Fruit fly (Drosophila melanogaster) whole organism, embryonic: ENCODE results near the gene Ifrd1.
A peak's percentile ranks its signal among the peaks of the same experiment; 100 is the strongest.

Source experiments
- Abd-B ChIP-seq: fragments of 200-800 bp; sonication (Bioruptor generic); optimal IDR thresholded peaks from 2 replicates; lab custom pipeline; 2018; ENCODE audit warnings: missing biosample characterization, mild to moderate bottlenecking, missing genetic modification characterization, moderate library complexity
- Asciz ChIP-seq: fragments of 200-800 bp; sonication (Bioruptor generic); optimal IDR thresholded peaks from 2 replicates; lab custom pipeline; 2017; ENCODE audit warnings: missing biosample characterization, mild to moderate bottlenecking, missing genetic modification characterization, missing genetic modification reagents
- CG10274 ChIP-seq: fragments of 200-800 bp; sonication (Bioruptor generic); optimal IDR thresholded peaks from 3 replicates; lab custom pipeline; 2017; ENCODE audit warnings: missing biosample characterization, mild to moderate bottlenecking, missing genetic modification characterization
- CG10565 ChIP-seq: fragments of 200-800 bp; sonication (Bioruptor generic); optimal IDR thresholded peaks from 3 replicates; lab custom pipeline; 2016; ENCODE audit warnings: missing biosample characterization, mild to moderate bottlenecking, missing genetic modification characterization
- CG12071 ChIP-seq: fragments of 200-800 bp; sonication (Bioruptor generic); optimal IDR thresholded peaks from 3 replicates; lab custom pipeline; 2018; ENCODE audit warnings: missing biosample characterization, mild to moderate bottlenecking, missing genetic modification characterization
- CG14710 ChIP-seq: fragments of 200-800 bp; sonication (Bioruptor generic); optimal IDR thresholded peaks from 3 replicates; lab custom pipeline; 2019; ENCODE audit warnings: missing biosample characterization, mild to moderate bottlenecking, missing genetic modification characterization, moderate library complexity
- CG15073 ChIP-seq: fragments of 200-800 bp; sonication (Bioruptor generic); optimal IDR thresholded peaks from 2 replicates; lab custom pipeline; 2016; ENCODE audit warnings: missing biosample characterization, missing genetic modification characterization
- CG15601 ChIP-seq: fragments of 200-800 bp; sonication (Bioruptor generic); optimal IDR thresholded peaks from 3 replicates; lab custom pipeline; 2019; ENCODE audit warnings: missing biosample characterization, mild to moderate bottlenecking, missing genetic modification characterization, moderate library complexity
- CG1792 ChIP-seq: fragments of 200-800 bp; sonication (Bioruptor generic); optimal IDR thresholded peaks from 2 replicates; lab custom pipeline; 2016; ENCODE audit warnings: missing biosample characterization, missing genetic modification characterization
- CG2120 ChIP-seq: fragments of 200-800 bp; sonication (Bioruptor generic); optimal IDR thresholded peaks from 3 replicates; lab custom pipeline; 2016; ENCODE audit warnings: missing biosample characterization, missing genetic modification characterization
- CG31441 ChIP-seq: fragments of 200-800 bp; sonication (Bioruptor generic); IDR thresholded peaks from 2 replicates; pipeline ENCODE4 v1.3.6; 2022; ENCODE audit warnings: missing biosample characterization, missing genetic modification characterization
- CG3726 ChIP-seq: fragments of 200-800 bp; sonication (Bioruptor generic); IDR thresholded peaks from 3 replicates; pipeline ENCODE4, ENCODE4 v1.3.6; 2022; ENCODE audit warnings: missing biosample characterization, missing genetic modification characterization
- CG42726 ChIP-seq: fragments of 200-800 bp; sonication (Bioruptor generic); IDR thresholded peaks from 2 replicates; pipeline ENCODE4 v1.3.6; 2022; ENCODE audit warnings: missing biosample characterization, missing genetic modification characterization; ENCODE audit not compliant: partially characterized antibody
- CG4424 ChIP-seq: fragments of 200-800 bp; sonication (Bioruptor generic); optimal IDR thresholded peaks from 3 replicates; lab custom pipeline; 2016; ENCODE audit warnings: missing biosample characterization, missing genetic modification characterization
- CG4820 ChIP-seq: fragments of 200-800 bp; sonication (Bioruptor generic); optimal IDR thresholded peaks from 3 replicates; lab custom pipeline; 2016; ENCODE audit warnings: missing biosample characterization, missing genetic modification characterization
- CG5245 ChIP-seq: fragments of 200-800 bp; sonication (Bioruptor generic); optimal IDR thresholded peaks from 3 replicates; lab custom pipeline; 2016; ENCODE audit warnings: missing biosample characterization, missing genetic modification characterization
- CG8388 ChIP-seq: fragments of 200-800 bp; sonication (Bioruptor generic); optimal IDR thresholded peaks from 2 replicates; lab custom pipeline; 2019; ENCODE audit warnings: missing biosample characterization, mild to moderate bottlenecking, missing genetic modification characterization, moderate library complexity
- CTCF ChIP-seq: fragments of 200-800 bp; sonication (Bioruptor generic); optimal IDR thresholded peaks from 2 replicates; lab custom pipeline; 2017; ENCODE audit warnings: missing biosample characterization, mild to moderate bottlenecking, missing genetic modification characterization, moderate library complexity
- Dek ChIP-seq: fragments of 200-800 bp; sonication (Bioruptor generic); optimal IDR thresholded peaks from 3 replicates; lab custom pipeline; 2019; ENCODE audit warnings: missing biosample characterization, mild to moderate bottlenecking, missing genetic modification characterization, moderate library complexity
- Fer3 ChIP-seq: fragments of 200-800 bp; sonication (Bioruptor generic); optimal IDR thresholded peaks from 2 replicates; lab custom pipeline; 2018; ENCODE audit warnings: missing biosample characterization, mild to moderate bottlenecking, missing genetic modification characterization, moderate library complexity
- HHEX ChIP-seq: fragments of 200-800 bp; sonication (Bioruptor generic); optimal IDR thresholded peaks from 3 replicates; lab custom pipeline; 2017; ENCODE audit warnings: missing biosample characterization, mild to moderate bottlenecking, missing genetic modification characterization, missing genetic modification reagents
- Hr3 ChIP-seq: fragments of 200-800 bp; sonication (Bioruptor generic); optimal IDR thresholded peaks from 3 replicates; lab custom pipeline; 2016; ENCODE audit warnings: missing biosample characterization, missing genetic modification characterization
- Hr39 ChIP-seq: fragments of >200 bp; optimal IDR thresholded peaks from 2 replicates; lab custom pipeline; 2017
- Kr ChIP-seq: fragments of 200-800 bp; sonication (Bioruptor generic); optimal IDR thresholded peaks from 2 replicates; lab custom pipeline; 2017; ENCODE audit warnings: missing biosample characterization, mild to moderate bottlenecking, missing genetic modification characterization
- Med ChIP-seq: fragments of 200-800 bp; sonication (Bioruptor generic); peaks from one replicate; lab custom pipeline; 2016; ENCODE audit warnings: missing biosample characterization, missing genetic modification characterization, mild to moderate bottlenecking, inconsistent platforms, moderate library complexity
- Scr ChIP-seq: fragments of 200-800 bp; sonication (Bioruptor generic); IDR thresholded peaks from 2 replicates; pipeline ENCODE4 v1.3.6; 2022; ENCODE audit warnings: missing biosample characterization, missing genetic modification characterization; ENCODE audit not compliant: partially characterized antibody
- az2 ChIP-seq: fragments of 200-800 bp; sonication (Bioruptor generic); optimal IDR thresholded peaks from 3 replicates; lab custom pipeline; 2016; ENCODE audit warnings: missing biosample characterization, missing genetic modification characterization
- crc ChIP-seq: fragments of 200-800 bp; sonication (Bioruptor generic); optimal IDR thresholded peaks from 2 replicates; lab custom pipeline; 2016; ENCODE audit warnings: missing biosample characterization, missing genetic modification characterization
- da ChIP-seq: fragments of 200-800 bp; sonication (Bioruptor generic); optimal IDR thresholded peaks from 2 replicates; lab custom pipeline; 2016; ENCODE audit warnings: missing biosample characterization, missing genetic modification characterization
- dimm ChIP-seq: fragments of 200-800 bp; sonication (Bioruptor generic); IDR thresholded peaks from 2 replicates; pipeline ENCODE4 v1.3.6; 2022; ENCODE audit warnings: missing biosample characterization, missing genetic modification characterization
- ewg ChIP-seq: fragments of 200-800 bp; sonication (Bioruptor generic); optimal IDR thresholded peaks from 3 replicates; lab custom pipeline; 2017; ENCODE audit warnings: mild to moderate bottlenecking, missing biosample characterization, missing genetic modification reagents, missing genetic modification characterization
- eyg ChIP-seq: fragments of 200-800 bp; sonication (Bioruptor generic); optimal IDR thresholded peaks from 3 replicates; lab custom pipeline; 2016; ENCODE audit warnings: missing biosample characterization, missing genetic modification characterization
- fd64A ChIP-seq: fragments of 200-800 bp; sonication (Bioruptor generic); optimal IDR thresholded peaks from 3 replicates; lab custom pipeline; 2018; ENCODE audit warnings: missing biosample characterization, mild to moderate bottlenecking, missing genetic modification characterization
- hbn ChIP-seq: fragments of 200-800 bp; sonication (Bioruptor generic); IDR thresholded peaks from 2 replicates; pipeline ENCODE4 v1.3.6; 2022; ENCODE audit warnings: missing biosample characterization, missing genetic modification characterization; ENCODE audit not compliant: partially characterized antibody
- kah ChIP-seq: fragments of 200-800 bp; sonication (Bioruptor generic); optimal IDR thresholded peaks from 2 replicates; lab custom pipeline; 2018; ENCODE audit warnings: missing biosample characterization, mild to moderate bottlenecking, missing genetic modification characterization
- lab ChIP-seq: fragments of 200-800 bp; sonication (Bioruptor generic); optimal IDR thresholded peaks from 3 replicates; lab custom pipeline; 2017; ENCODE audit warnings: missing biosample characterization, missing genetic modification characterization, mild to moderate bottlenecking, moderate library complexity, missing genetic modification reagents
- lmd ChIP-seq: fragments of 200-800 bp; sonication (Bioruptor generic); IDR thresholded peaks from 2 replicates; pipeline ENCODE4 v1.3.6; 2022; ENCODE audit warnings: missing biosample characterization, missing genetic modification characterization
- oc ChIP-seq: fragments of 200-800 bp; sonication (Bioruptor generic); optimal IDR thresholded peaks from 2 replicates; lab custom pipeline; 2018; ENCODE audit warnings: missing biosample characterization, mild to moderate bottlenecking, missing genetic modification characterization, moderate library complexity
- onecut ChIP-seq: fragments of 200-800 bp; sonication (Bioruptor generic); IDR thresholded peaks from 2 replicates; pipeline ENCODE4 v1.3.6; 2022; ENCODE audit warnings: missing biosample characterization, missing genetic modification characterization
- org-1 ChIP-seq: fragments of 200-800 bp; sonication (Bioruptor generic); optimal IDR thresholded peaks from 2 replicates; lab custom pipeline; 2017; ENCODE audit warnings: missing biosample characterization, missing genetic modification characterization
- peb ChIP-seq: fragments of 200-800 bp; sonication (Bioruptor generic); IDR thresholded peaks from 2 replicates; pipeline ENCODE4 v1.3.6; 2022; ENCODE audit warnings: missing biosample characterization, missing genetic modification characterization
- pnt ChIP-seq: fragments of 200-800 bp; sonication (Bioruptor generic); optimal IDR thresholded peaks from 3 replicates; lab custom pipeline; 2016; ENCODE audit warnings: missing biosample characterization, missing genetic modification characterization
- run ChIP-seq: fragments of 200-800 bp; sonication (Bioruptor generic); optimal IDR thresholded peaks from 3 replicates; lab custom pipeline; 2018; ENCODE audit warnings: missing biosample characterization, mild to moderate bottlenecking, missing genetic modification characterization
- sd ChIP-seq: fragments of 200-800 bp; sonication (Bioruptor generic); optimal IDR thresholded peaks from 3 replicates; lab custom pipeline; 2018; ENCODE audit warnings: missing biosample characterization, mild to moderate bottlenecking, missing genetic modification characterization, moderate library complexity
- sob ChIP-seq: fragments of 200-800 bp; sonication (Bioruptor generic); IDR thresholded peaks from 2 replicates; pipeline ENCODE4 v1.3.6; 2022; ENCODE audit warnings: missing biosample characterization, missing genetic modification characterization
- stwl ChIP-seq: fragments of 200-800 bp; sonication (Bioruptor generic); optimal IDR thresholded peaks from 3 replicates; lab custom pipeline; 2018; ENCODE audit warnings: missing biosample characterization, mild to moderate bottlenecking, missing genetic modification characterization, moderate library complexity
- tup ChIP-seq: fragments of 200-800 bp; sonication (Bioruptor generic); optimal IDR thresholded peaks from 2 replicates; lab custom pipeline; 2016; ENCODE audit warnings: missing biosample characterization, mild to moderate bottlenecking, missing genetic modification characterization, moderate library complexity
- usp ChIP-seq: fragments of >200 bp; optimal IDR thresholded peaks from 2 replicates; lab custom pipeline; 2017; ENCODE audit warnings: missing biosample characterization, missing genetic modification characterization
- vfl ChIP-seq: fragments of 200-800 bp; sonication (Bioruptor generic); optimal IDR thresholded peaks from 2 replicates; lab custom pipeline; 2016; ENCODE audit warnings: missing biosample characterization, missing genetic modification characterization
- wek ChIP-seq: fragments of 200-800 bp; sonication (Bioruptor generic); optimal IDR thresholded peaks from 3 replicates; lab custom pipeline; 2018; ENCODE audit warnings: missing biosample characterization, mild to moderate bottlenecking, missing genetic modification characterization, moderate library complexity
- wor ChIP-seq: fragments of 200-800 bp; sonication (Bioruptor generic); IDR thresholded peaks from 2 replicates; pipeline ENCODE4 v1.3.6; 2022; ENCODE audit warnings: missing biosample characterization, missing genetic modification characterization

Gene Ifrd1

dm6 chr2L:2897710-2898109 lies 23.4 kb upstream of the Ifrd1 start (continued):
- peak; percentile 83 for TF ChIP-seq fd64A (GFP tag; lab: Kevin White, UChicago)
- TF ChIP-seq wek (GFP tag; lab: Kevin White, UChicago): peak; percentile 13
- no peak for TF ChIP-seq Fer3 (tag; lab: Kevin White, UChicago)
- TF ChIP-seq onecut (GFP tag; lab: Robert Waterston, UW): peak; percentile 2; the same call in 1 of the 2 replicates
- TF ChIP-seq HHEX (GFP tag; lab: Kevin White, UChicago): no peak
- no peak for TF ChIP-seq hbn (GFP tag; lab: Robert Waterston, UW)
- no peak for TF ChIP-seq CG4424 (GFP tag; lab: Kevin White, UChicago)
- no peak for TF ChIP-seq ewg (GFP tag; lab: Kevin White, UChicago)
- peak; percentile 35 for TF ChIP-seq stwl
- no peak for TF ChIP-seq CG42726 (GFP tag; lab: Robert Waterston, UW)
- TF ChIP-seq kah (GFP tag; lab: Kevin White, UChicago): no peak
- no peak for TF ChIP-seq org-1 (GFP tag; lab: Kevin White, UChicago)
- TF ChIP-seq Hr3 (GFP tag; lab: Kevin White, UChicago): no peak
- TF ChIP-seq oc: no peak
- TF ChIP-seq CG14710: no peak
- TF ChIP-seq CG10565 (GFP tag; lab: Kevin White, UChicago): no peak
- no peak for TF ChIP-seq CG2120 (GFP tag; lab: Kevin White, UChicago)
- TF ChIP-seq CG4820 (GFP tag; lab: Kevin White, UChicago): no peak
- TF ChIP-seq dimm (GFP tag; lab: Robert Waterston, UW): no peak
- no peak for TF ChIP-seq Asciz (GFP tag; lab: Kevin White, UChicago)
- TF ChIP-seq Med (GFP tag; lab: Kevin White, UChicago): no peak
- no peak for TF ChIP-seq Scr (GFP tag; lab: Robert Waterston, UW)
- TF ChIP-seq CG3726 (GFP tag; lab: Robert Waterston, UW): no peak
- TF ChIP-seq vfl (GFP tag; lab: Kevin White, UChicago): no peak

- peak; percentile 80 for TF ChIP-seq sob (GFP tag; lab: Robert Waterston, UW)
- peak; percentile 83 for TF ChIP-seq CG8388 (GFP tag; lab: Kevin White, UChicago)
- peak; percentile 76 for TF ChIP-seq lab (GFP tag; lab: Kevin White, UChicago)
- no peak for TF ChIP-seq Kr (GFP tag; lab: Kevin White, UChicago)
- TF ChIP-seq usp (GFP tag; lab: Kevin White, UChicago): no peak
- TF ChIP-seq az2: peak; percentile 89
- TF ChIP-seq pnt: peak; percentile 92
- peak; percentile 50 for TF ChIP-seq Dek
- TF ChIP-seq wor (GFP tag; lab: Robert Waterston, UW): peak; percentile 70
- peak; percentile 87 for TF ChIP-seq Abd-B (GFP tag; lab: Kevin White, UChicago)
- peak; percentile 78 for TF ChIP-seq CG1792 (GFP tag; lab: Kevin White, UChicago)
- TF ChIP-seq tup (GFP tag; lab: Kevin White, UChicago): peak; percentile 78
- peak; percentile 74 for TF ChIP-seq eyg (GFP tag; lab: Kevin White, UChicago)
- TF ChIP-seq CTCF (GFP tag; lab: Kevin White, UChicago): peak; percentile 25
- no peak for TF ChIP-seq Hr39 (lab: Kevin White, UChicago)
- TF ChIP-seq sd (tag; lab: Kevin White, UChicago): peak; percentile 51
- TF ChIP-seq CG31441: peak; percentile 79
- TF ChIP-seq da (GFP tag; lab: Kevin White, UChicago): peak; percentile 61
- peak; percentile 43 for TF ChIP-seq run
- no peak for TF ChIP-seq CG15601
- TF ChIP-seq CG15073 (GFP tag; lab: Kevin White, UChicago): peak; percentile 1
- peak; percentile 65 for TF ChIP-seq crc (GFP tag; lab: Kevin White, UChicago)
- peak; percentile 72 for TF ChIP-seq peb (GFP tag; lab: Robert Waterston, UW)
- peak; percentile 86 for TF ChIP-seq lmd (GFP tag; lab: Robert Waterston, UW)
- peak; percentile 83 for TF ChIP-seq CG5245 (GFP tag; lab: Kevin White, UChicago)
- TF ChIP-seq CG12071 (GFP tag; lab: Kevin White, UChicago): peak; percentile 36
- TF ChIP-seq CG10274: peak; percentile 20
These were observed 22.8 kb upstream of the Ifrd1 start for dm6 chr2L:2897024-2897549.
